Fruit fly (Drosophila melanogaster) ovary, adult (tissue): ENCODE data around the gene RpL23A.

Experiments
- CG17801 ChIP-seq: fragments of 200-800 bp; optimal IDR thresholded peaks from 2 replicates; lab custom pipeline; 2019; ENCODE audit warnings: missing biosample characterization, mild to moderate bottlenecking, missing genetic modification characterization, moderate library complexity; ENCODE audit not compliant: partially characterized antibody

RpL23A gene

dm6 chr3L:1672627-1673026 lies 4.2 kb upstream of the RpL23A start, which contains the start of gene CG13930:
Gene CG13930, minus strand, starts transcription at chr3L:1672727.
- TF ChIP-seq CG17801 (GFP tag; lab: Kevin White, UChicago) = no peak

dm6 chr3L:1670008-1670407 lies 1.6 kb upstream of the RpL23A start, which contains the start of gene RabX5:
Gene RabX5, minus strand, starts transcription at chr3L:1670108.
- TF ChIP-seq CG17801 (GFP tag; lab: Kevin White, UChicago) = no peak

- TF ChIP-seq CG17801 (GFP tag; lab: Kevin White, UChicago) = no peak
These were observed 1.0 kb downstream of the RpL23A start for dm6 chr3L:1667423-1667822.

dm6 chr3L:1665544-1665943 lies 2.9 kb downstream of the RpL23A start:
- TF ChIP-seq CG17801 (GFP tag; lab: Kevin White, UChicago) = no peak

dm6 chr3L:1664876-1665275 lies 3.6 kb downstream of the RpL23A start, which contains the start of the genes Srrm234 and CG7974:
Gene Srrm234, minus strand, starts transcription at chr3L:1665064.
Gene CG7974, plus strand, starts transcription at chr3L:1665138.
- TF ChIP-seq CG17801 (GFP tag; lab: Kevin White, UChicago) = peak; percentile 15

dm6 chr3L:1664205-1664604 lies 4.2 kb downstream of the RpL23A start:
- TF ChIP-seq CG17801 (GFP tag; lab: Kevin White, UChicago) = no peak

- no peak for TF ChIP-seq CG17801 (GFP tag; lab: Kevin White, UChicago)
These were observed 4.9 kb downstream of the RpL23A start for dm6 chr3L:1663531-1663930.

dm6 chr3L:1661738-1662370 lies 6.6 kb downstream of the RpL23A start:
- no peak for TF ChIP-seq CG17801 (GFP tag; lab: Kevin White, UChicago)

- TF ChIP-seq CG17801 (GFP tag; lab: Kevin White, UChicago) = no peak
These were observed 14.7 kb downstream of the RpL23A start for dm6 chr3L:1653752-1654151.

- TF ChIP-seq CG17801 (GFP tag; lab: Kevin White, UChicago) = peak; percentile 57
These were observed 15.7 kb downstream of the RpL23A start, which contains the start of the genes CG7970 and Vta1 for dm6 chr3L:1652700-1653200. Gene CG7970, plus strand, starts transcription at chr3L:1652750. Gene Vta1, minus strand, starts transcription at chr3L:1652900.

- no peak for TF ChIP-seq CG17801 (GFP tag; lab: Kevin White, UChicago)
These were observed 19.1 kb downstream of the RpL23A start for dm6 chr3L:1649363-1649762.

- no peak for TF ChIP-seq CG17801 (GFP tag; lab: Kevin White, UChicago)
These were observed 19.6 kb downstream of the RpL23A start, which contains the start of gene CG13920 for dm6 chr3L:1648690-1649355. Gene CG13920, plus strand, starts transcription at chr3L:1648944.

dm6 chr3L:1647276-1647919 lies 21.1 kb downstream of the RpL23A start, which contains the start of the genes CG17249 and Bro:
Gene CG17249, minus strand, starts transcription at chr3L:1647464.
Gene Bro, plus strand, starts transcription at chr3L:1647869.
- no peak for TF ChIP-seq CG17801 (GFP tag; lab: Kevin White, UChicago)

- peak; percentile 97 for TF ChIP-seq CG17801 (GFP tag; lab: Kevin White, UChicago)
These were observed 23.4 kb downstream of the RpL23A start, which contains the start of the genes alphaCOP and CG13919 for dm6 chr3L:1644920-1645567. Gene alphaCOP, minus strand, starts transcription at chr3L:1645199. Gene CG13919, plus strand, starts transcription at chr3L:1645467.
